Worm (Caenorhabditis elegans) whole organism, L4 larva: Measurements from ENCODE around the gene wrt-3.

Experiments used
- D1046.2 ChIP-seq: fragments of 200-800 bp; sonication (Bioruptor generic); IDR thresholded peaks from 2 replicates; pipeline ENCODE4 v1.3.6; 2022; ENCODE audit warnings: missing genetic modification characterization, missing compliant biosample characterization
- F26F4.8 ChIP-seq: fragments of 200-800 bp; sonication (Bioruptor generic); conservative IDR thresholded peaks from 2 replicates; pipeline ENCODE4 v1.3.6; 2022; ENCODE audit warnings: missing genetic modification characterization, missing compliant biosample characterization
- F44E2.7 ChIP-seq: fragments of 200-800 bp; sonication (Bioruptor generic); IDR thresholded peaks from 2 replicates; pipeline ENCODE4 v2.1.2; 2022; ENCODE audit warnings: missing genetic modification characterization, missing compliant biosample characterization
- Y48G9A.11 ChIP-seq: fragments of 200-800 bp; sonication (Bioruptor generic); IDR thresholded peaks from 2 replicates; pipeline ENCODE4 v1.3.6; 2022; ENCODE audit warnings: missing genetic modification reagents, missing genetic modification characterization, missing compliant biosample characterization
- Y5F2A.4 ChIP-seq: fragments of 200-800 bp; sonication (Bioruptor generic); optimal IDR thresholded peaks from 2 replicates; lab custom pipeline; 2018; ENCODE audit warnings: mild to moderate bottlenecking, missing genetic modification characterization, missing compliant biosample characterization
- ZK337.2 ChIP-seq: fragments of 200-800 bp; sonication (Bioruptor generic); IDR thresholded peaks from 2 replicates; pipeline ENCODE4 v1.3.6; 2022; ENCODE audit warnings: missing genetic modification reagents, missing genetic modification characterization, missing compliant biosample characterization
- ZK546.5 ChIP-seq, 2 experiments: sonication (generic microtip); optimal IDR thresholded peaks; 2 replicates each; lab custom pipeline; 2017; ENCODE audit warnings: missing biosample characterization in 2 of 2, missing genetic modification characterization in 2 of 2
- aly-2 ChIP-seq: sonication (generic microtip); optimal IDR thresholded peaks from 2 replicates; lab custom pipeline; 2018; ENCODE audit warnings: missing biosample characterization, missing genetic modification characterization
- ama-1 ChIP-seq: fragments of 150-350 bp; optimal IDR thresholded peaks from 2 replicates; lab custom pipeline; 2014; ENCODE audit warnings: inconsistent platforms, mixed read lengths
- arid-1 ChIP-seq: fragments of 200-800 bp; sonication (Bioruptor generic); conservative IDR thresholded peaks from 2 replicates; pipeline ENCODE4 v1.3.6; 2022; ENCODE audit warnings: missing genetic modification reagents, missing genetic modification characterization, missing compliant biosample characterization
- ces-1 ChIP-seq: fragments of 150-350 bp; sonication (generic microtip); optimal IDR thresholded peaks from 4 replicates; lab custom pipeline; 2014; ENCODE audit warnings: missing biosample characterization, missing genetic modification reagents, missing genetic modification characterization
- ctbp-1 ChIP-seq: fragments of 200-800 bp; sonication (Bioruptor generic); IDR thresholded peaks from 2 replicates; pipeline ENCODE4 v1.3.6; 2022; ENCODE audit warnings: missing genetic modification reagents, missing genetic modification characterization, missing compliant biosample characterization
- daf-19 ChIP-seq: fragments of 200-800 bp; sonication (Bioruptor generic); conservative IDR thresholded peaks from 2 replicates; pipeline ENCODE4 v1.3.6; 2022; ENCODE audit warnings: missing genetic modification characterization, missing compliant biosample characterization
- dmd-6 ChIP-seq: fragments of 200-800 bp; sonication (Bioruptor generic); IDR thresholded peaks from 2 replicates; pipeline ENCODE4 v1.3.6; 2022; ENCODE audit warnings: missing genetic modification reagents, missing genetic modification characterization, missing compliant biosample characterization
- dmd-8 ChIP-seq: fragments of 200-800 bp; sonication (Bioruptor generic); IDR thresholded peaks from 2 replicates; pipeline ENCODE4 v1.3.6; 2022; ENCODE audit warnings: missing genetic modification characterization, missing compliant biosample characterization
- egl-27 ChIP-seq: sonication (generic microtip); optimal IDR thresholded peaks from 3 replicates; lab custom pipeline; 2017; ENCODE audit warnings: missing biosample characterization, missing genetic modification reagents, missing genetic modification characterization
- egl-43 ChIP-seq: fragments of 200-800 bp; sonication (Bioruptor generic); IDR thresholded peaks from 2 replicates; pipeline ENCODE4 v1.3.6; 2022; ENCODE audit warnings: missing genetic modification reagents, missing genetic modification characterization, missing compliant biosample characterization
- fkh-10 ChIP-seq: fragments of 150-350 bp; optimal IDR thresholded peaks from 2 replicates; lab custom pipeline; 2014; ENCODE audit warnings: missing biosample characterization, missing genetic modification reagents, missing genetic modification characterization
- fos-1 ChIP-seq: fragments of 150-350 bp; optimal IDR thresholded peaks from 2 replicates; lab custom pipeline; 2014; ENCODE audit warnings: missing biosample characterization, missing genetic modification characterization
- hlh-11 ChIP-seq: fragments of 200-800 bp; sonication (Bioruptor generic); optimal IDR thresholded peaks from 2 replicates; lab custom pipeline; 2018; ENCODE audit warnings: mild to moderate bottlenecking, missing genetic modification characterization, missing compliant biosample characterization
- hlh-30 ChIP-seq: sonication (generic microtip); optimal IDR thresholded peaks from 2 replicates; lab custom pipeline; 2017; ENCODE audit warnings: antibody characterized with exemption, mild to moderate bottlenecking, missing genetic modification characterization, missing compliant biosample characterization; ENCODE audit not compliant: insufficient read depth
- hmg-1.1 ChIP-seq: fragments of 200-800 bp; sonication (Bioruptor generic); IDR thresholded peaks from 2 replicates; pipeline ENCODE4 v1.3.6; 2022; ENCODE audit warnings: missing genetic modification reagents, missing genetic modification characterization, missing compliant biosample characterization
- lim-7 ChIP-seq: fragments of 200-800 bp; sonication (Bioruptor generic); IDR thresholded peaks from 2 replicates; pipeline ENCODE4 v1.3.6; 2022; ENCODE audit warnings: missing genetic modification characterization, missing compliant biosample characterization
- lin-13 ChIP-seq: fragments of 150-350 bp; optimal IDR thresholded peaks from 2 replicates; lab custom pipeline; 2014; ENCODE audit warnings: missing biosample characterization, missing genetic modification reagents, missing genetic modification characterization
- lin-15B ChIP-seq: fragments of 150-350 bp; sonication (generic microtip); optimal IDR thresholded peaks from 3 replicates; lab custom pipeline; 2014; ENCODE audit warnings: missing biosample characterization, missing genetic modification characterization
- lin-39 ChIP-seq: fragments of 150-350 bp; optimal IDR thresholded peaks from 2 replicates; lab custom pipeline; 2014; ENCODE audit warnings: missing biosample characterization, missing genetic modification reagents, missing genetic modification characterization
- lir-3 ChIP-seq: sonication (generic microtip); optimal IDR thresholded peaks from 2 replicates; lab custom pipeline; 2016; ENCODE audit warnings: mild to moderate bottlenecking, missing genetic modification characterization, missing compliant biosample characterization
- madf-5 ChIP-seq, 2 experiments: fragments of 200-800 bp; sonication (Bioruptor generic); IDR thresholded peaks; 2 replicates each; pipeline ENCODE4 v1.3.6; 2022; ENCODE audit warnings: missing compliant biosample characterization in 2 of 2, missing genetic modification characterization in 2 of 2
- mdt-29 ChIP-seq: fragments of 200-800 bp; sonication (Bioruptor generic); IDR thresholded peaks from 2 replicates; pipeline ENCODE4 v1.3.6; 2022; ENCODE audit warnings: missing genetic modification reagents, missing genetic modification characterization, missing compliant biosample characterization
- nhr-102 ChIP-seq: sonication (generic microtip); optimal IDR thresholded peaks from 2 replicates; lab custom pipeline; 2016; ENCODE audit warnings: mild to moderate bottlenecking, missing genetic modification characterization, moderate library complexity, missing compliant biosample characterization
- nhr-11 ChIP-seq: fragments of 150-350 bp; optimal IDR thresholded peaks from 2 replicates; lab custom pipeline; 2014; ENCODE audit warnings: missing biosample characterization, missing genetic modification characterization
- nhr-111 ChIP-seq: fragments of 200-800 bp; sonication (Bioruptor generic); optimal IDR thresholded peaks from 2 replicates; lab custom pipeline; 2018; ENCODE audit warnings: mild to moderate bottlenecking, missing genetic modification characterization, missing compliant biosample characterization
- nhr-237 ChIP-seq: sonication (generic microtip); optimal IDR thresholded peaks from 2 replicates; lab custom pipeline; 2017; ENCODE audit warnings: missing biosample characterization, missing genetic modification characterization
- nhr-28 ChIP-seq: fragments of 150-350 bp; optimal IDR thresholded peaks from 2 replicates; lab custom pipeline; 2014; ENCODE audit warnings: missing biosample characterization, missing genetic modification characterization
- nhr-41 ChIP-seq: fragments of 200-800 bp; sonication (Bioruptor generic); IDR thresholded peaks from 2 replicates; pipeline ENCODE4 v1.3.6; 2022; ENCODE audit warnings: missing genetic modification reagents, missing genetic modification characterization, missing compliant biosample characterization
- nhr-42 ChIP-seq: fragments of 200-800 bp; sonication (Bioruptor generic); IDR thresholded peaks from 2 replicates; pipeline ENCODE4 v1.3.6; 2022; ENCODE audit warnings: missing genetic modification characterization, missing compliant biosample characterization
- nhr-6 ChIP-seq: fragments of 150-350 bp; optimal IDR thresholded peaks from 2 replicates; lab custom pipeline; 2014; ENCODE audit warnings: missing biosample characterization, missing genetic modification characterization
- nhr-76 ChIP-seq: fragments of 150-350 bp; optimal IDR thresholded peaks from 2 replicates; lab custom pipeline; 2014; ENCODE audit warnings: missing biosample characterization, missing genetic modification characterization
- nhr-77 ChIP-seq: fragments of 150-350 bp; optimal IDR thresholded peaks from 2 replicates; lab custom pipeline; 2014; ENCODE audit warnings: missing biosample characterization, missing genetic modification characterization
- php-3 ChIP-seq: fragments of 200-800 bp; sonication (Bioruptor generic); IDR thresholded peaks from 2 replicates; pipeline ENCODE4 v1.3.6; 2022; ENCODE audit warnings: missing genetic modification reagents, missing genetic modification characterization, missing compliant biosample characterization
- pqm-1 ChIP-seq: sonication (generic microtip); optimal IDR thresholded peaks from 2 replicates; lab custom pipeline; 2017; ENCODE audit warnings: missing biosample characterization, missing genetic modification characterization
- rbr-2 ChIP-seq: sonication (generic microtip); optimal IDR thresholded peaks from 2 replicates; lab custom pipeline; 2016; ENCODE audit warnings: missing genotype, missing genetic modification characterization, missing compliant biosample characterization
- set-16 ChIP-seq: fragments of 200-800 bp; sonication (Bioruptor generic); IDR thresholded peaks from 2 replicates; pipeline ENCODE4 v1.3.6; 2022; ENCODE audit warnings: missing genetic modification reagents, missing genetic modification characterization, missing compliant biosample characterization
- snpc-1.2 ChIP-seq: fragments of 200-800 bp; sonication (Bioruptor generic); IDR thresholded peaks from 2 replicates; pipeline ENCODE4 v1.3.6; 2022; ENCODE audit warnings: missing genetic modification reagents, missing genetic modification characterization, missing compliant biosample characterization
- spr-1 ChIP-seq: sonication (generic microtip); optimal IDR thresholded peaks from 2 replicates; lab custom pipeline; 2016; ENCODE audit warnings: mild to moderate bottlenecking, missing genetic modification characterization, missing compliant biosample characterization
- tra-1 ChIP-seq: fragments of 200-800 bp; sonication (Bioruptor generic); IDR thresholded peaks from 2 replicates; pipeline ENCODE4 v1.3.6; 2022; ENCODE audit warnings: missing genetic modification reagents, missing genetic modification characterization, missing compliant biosample characterization
- unc-130 ChIP-seq: sonication (generic microtip); optimal IDR thresholded peaks from 2 replicates; lab custom pipeline; 2016; ENCODE audit warnings: missing genetic modification reagents, missing genetic modification characterization, missing compliant biosample characterization
- unc-62 ChIP-seq, 3 experiments: fragments of 150-350 bp in 1 of 3; sonication (generic microtip); optimal IDR thresholded peaks in 2 of 3; peaks in 1 of 3; 1 replicate in 1 of 3; 2 replicates in 2 of 3; lab custom pipeline; 2014 to 2017; ENCODE audit warnings: missing biosample characterization in 3 of 3, missing genetic modification characterization in 3 of 3, missing genetic modification reagents in 3 of 3, missing genotype in 1 of 3
- vab-7 ChIP-seq: fragments of 200-800 bp; sonication (Bioruptor generic); IDR thresholded peaks from 2 replicates; pipeline ENCODE4 v1.3.6; 2022; ENCODE audit warnings: missing genetic modification reagents, missing genetic modification characterization, missing compliant biosample characterization
- zfp-3 ChIP-seq: fragments of 200-800 bp; sonication (Bioruptor generic); conservative IDR thresholded peaks from 2 replicates; pipeline ENCODE4 v1.3.6; 2022; ENCODE audit warnings: missing genetic modification reagents, missing genetic modification characterization, missing compliant biosample characterization
- zip-2 ChIP-seq: fragments of 150-350 bp; optimal IDR thresholded peaks from 2 replicates; lab custom pipeline; 2014; ENCODE audit warnings: missing biosample characterization, missing genetic modification characterization
- ztf-11 ChIP-seq: fragments of 150-350 bp; optimal IDR thresholded peaks from 2 replicates; lab custom pipeline; 2014; ENCODE audit warnings: missing biosample characterization, missing genetic modification characterization
- ztf-7 ChIP-seq: fragments of 150-350 bp; optimal IDR thresholded peaks from 2 replicates; lab custom pipeline; 2014; ENCODE audit warnings: missing biosample characterization, missing genetic modification characterization

wrt-3 gene

ce11 chrIV:9513360-9513777 lies 36.1 kb upstream of the wrt-3 start (continued):
- TF ChIP-seq pqm-1 (tag; lab: Kevin White, UChicago) (peak; percentile 38), lin-39 (no peak), lir-3 (tag; lab: Kevin White, UChicago) (no peak), Y5F2A.4 (no peak), nhr-41 (GFP tag; lab: Robert Waterston, UW) (no peak), dmd-8 (GFP tag; lab: Robert Waterston, UW) (no peak), nhr-11 (tag; lab: Kevin White, UChicago) (no peak), zfp-3 (GFP tag; lab: Robert Waterston, UW) (no peak), aly-2 (no peak), lim-7 (GFP tag; lab: Robert Waterston, UW) (no peak), dmd-6 (GFP tag; lab: Robert Waterston, UW) (peak; percentile 60), nhr-76 (no peak), rbr-2 (no peak), nhr-28 (tag; lab: Kevin White, UChicago) (peak; percentile 83), madf-5 (GFP tag; IDR thresholded peaks at IDR 0.05; lab: Robert Waterston, UW) (no peak), nhr-6 (tag; lab: Kevin White, UChicago) (no peak), nhr-111 (GFP tag; lab: Kevin White, UChicago) (no peak), unc-130 (no peak), set-16 (GFP tag; lab: Robert Waterston, UW) (no peak), nhr-42 (no peak), mdt-29 (GFP tag; lab: Robert Waterston, UW) (no peak), tra-1 (GFP tag; lab: Robert Waterston, UW) (no peak), egl-27 (tag; lab: Kevin White, UChicago) (no peak), ztf-7 (tag; lab: Kevin White, UChicago) (no peak), snpc-1.2 (GFP tag; lab: Robert Waterston, UW) (no peak), ZK337.2 (GFP tag; lab: Robert Waterston, UW) (no peak), nhr-237 (no peak), fkh-10 (no peak), php-3 (no peak), F26F4.8 (GFP tag; lab: Robert Waterston, UW) (no peak), egl-43 (GFP tag; lab: Robert Waterston, UW) (no peak), hlh-11 (tag; lab: Kevin White, UChicago) (peak; percentile 92), ces-1 (GFP tag; lab: Kevin White, UChicago) (no peak), F44E2.7 (no peak), fos-1 (tag; lab: Kevin White, UChicago) (no peak), ztf-11 (tag; lab: Kevin White, UChicago) (no peak), ctbp-1 (GFP tag; lab: Robert Waterston, UW) (no peak), ZK546.5 (tag; optimal IDR thresholded peaks at IDR 0.05; lab: Kevin White, UChicago) (no peak), zip-2 (tag; lab: Kevin White, UChicago) (no peak), hmg-1.1 (GFP tag; lab: Robert Waterston, UW) (no peak), D1046.2 (GFP tag; lab: Robert Waterston, UW) (no peak), Y48G9A.11 (GFP tag; lab: Robert Waterston, UW) (0 out of 2 replicates have a peak, but pooled peaks have one; percentile 53), hlh-30 (tag; lab: Kevin White, UChicago) (peak; percentile 77), ama-1 (lab: Kevin White, UChicago) (no peak), lin-13 (GFP tag; lab: Kevin White, UChicago) (peak; percentile 19), spr-1 (tag; lab: Kevin White, UChicago) (no peak), nhr-77 (peak; percentile 78), nhr-102 (tag; lab: Kevin White, UChicago) (no peak), lin-15B (tag; lab: Kevin White, UChicago) (no peak), arid-1 (no peak), vab-7 (GFP tag; lab: Robert Waterston, UW) (no peak), daf-19 (GFP tag; lab: Robert Waterston, UW) (no peak), unc-62 (GFP tag; optimal IDR thresholded peaks at IDR 0.05 in 1 of 2; lab: Kevin White, UChicago) (no peak), unc-62 (tag; optimal IDR thresholded peaks at IDR 0.05; lab: Kevin White, UChicago) (no peak)
